Fruit fly (Drosophila melanogaster) whole organism, embryonic: Measurements from ENCODE around the gene Cdk1.
A peak's percentile ranks its signal among the peaks of the same experiment; 100 is the strongest.

Experiments
- CG11695 ChIP-seq: fragments of 200-800 bp; sonication (Bioruptor generic); IDR thresholded peaks from 3 replicates; pipeline ENCODE4 v1.3.6; 2022; ENCODE audit warnings: missing biosample characterization, missing genetic modification characterization
- CG12219 ChIP-seq: fragments of 200-800 bp; sonication (Bioruptor generic); optimal IDR thresholded peaks from 3 replicates; lab custom pipeline; 2018; ENCODE audit warnings: missing biosample characterization, mild to moderate bottlenecking, missing genetic modification characterization
- CG12391 ChIP-seq: fragments of 200-800 bp; sonication (Bioruptor generic); optimal IDR thresholded peaks from 3 replicates; lab custom pipeline; 2018; ENCODE audit warnings: missing biosample characterization, mild to moderate bottlenecking, missing genetic modification characterization, moderate library complexity
- CG14965 ChIP-seq: fragments of 200-800 bp; sonication (Bioruptor generic); optimal IDR thresholded peaks from 2 replicates; lab custom pipeline; 2016; ENCODE audit warnings: missing biosample characterization, missing genetic modification characterization, borderline replicate concordance
- CG1529 ChIP-seq: fragments of 200-800 bp; sonication (Bioruptor generic); optimal IDR thresholded peaks from 3 replicates; lab custom pipeline; 2018; ENCODE audit warnings: missing biosample characterization, missing genetic modification characterization
- CG15479 ChIP-seq: fragments of 200-800 bp; sonication (Bioruptor generic); optimal IDR thresholded peaks from 3 replicates; lab custom pipeline; 2019; ENCODE audit warnings: missing biosample characterization, mild to moderate bottlenecking, missing genetic modification characterization, moderate library complexity
- CG1602 ChIP-seq: fragments of 200-800 bp; sonication (Bioruptor generic); optimal IDR thresholded peaks from 3 replicates; lab custom pipeline; 2016; ENCODE audit warnings: missing biosample characterization, missing genetic modification characterization
- CG1603 ChIP-seq: fragments of 200-800 bp; sonication (Bioruptor generic); optimal IDR thresholded peaks from 2 replicates; lab custom pipeline; 2019; ENCODE audit warnings: missing biosample characterization, mild to moderate bottlenecking, missing genetic modification characterization, moderate library complexity
- CG17361 ChIP-seq: fragments of 200-800 bp; sonication (Bioruptor generic); IDR thresholded peaks from 3 replicates; pipeline ENCODE4 v1.3.6; 2022; ENCODE audit warnings: missing biosample characterization, missing genetic modification characterization
- CG2129 ChIP-seq: fragments of 200-800 bp; sonication (Bioruptor generic); IDR thresholded peaks from 2 replicates; pipeline ENCODE4 v1.3.6; 2022; ENCODE audit warnings: missing biosample characterization, missing genetic modification characterization; ENCODE audit not compliant: partially characterized antibody
- CG31441 ChIP-seq: fragments of 200-800 bp; sonication (Bioruptor generic); IDR thresholded peaks from 2 replicates; pipeline ENCODE4 v1.3.6; 2022; ENCODE audit warnings: missing biosample characterization, missing genetic modification characterization
- CG4360 ChIP-seq: fragments of 200-800 bp; sonication (Bioruptor generic); IDR thresholded peaks from 2 replicates; pipeline ENCODE4 v1.3.6; 2022; ENCODE audit warnings: missing biosample characterization, missing genetic modification characterization
- CG4404 ChIP-seq: fragments of 200-800 bp; sonication (Bioruptor generic); IDR thresholded peaks from 2 replicates; pipeline ENCODE4 v1.3.6; 2022; ENCODE audit warnings: missing biosample characterization, missing genetic modification characterization
- CG5180 ChIP-seq: fragments of 200-800 bp; sonication (Bioruptor generic); optimal IDR thresholded peaks from 3 replicates; lab custom pipeline; 2017; ENCODE audit warnings: missing biosample characterization, missing genetic modification characterization, mild to moderate bottlenecking, moderate library complexity, missing genetic modification reagents
- CG5245 ChIP-seq: fragments of 200-800 bp; sonication (Bioruptor generic); optimal IDR thresholded peaks from 3 replicates; lab custom pipeline; 2016; ENCODE audit warnings: missing biosample characterization, missing genetic modification characterization
- CG6791 ChIP-seq: fragments of 200-800 bp; sonication (Bioruptor generic); IDR thresholded peaks from 3 replicates; pipeline ENCODE4 v1.3.6; 2022; ENCODE audit warnings: missing biosample characterization, missing genetic modification characterization; ENCODE audit not compliant: partially characterized antibody
- CG6854 ChIP-seq: fragments of 200-800 bp; sonication (Bioruptor generic); optimal IDR thresholded peaks from 3 replicates; lab custom pipeline; 2017; ENCODE audit warnings: missing biosample characterization, mild to moderate bottlenecking, missing genetic modification characterization
- CG7372 ChIP-seq: fragments of 200-800 bp; sonication (Bioruptor generic); IDR thresholded peaks from 2 replicates; pipeline ENCODE4 v1.3.6; 2022; ENCODE audit warnings: missing biosample characterization, missing genetic modification characterization
- CG8478 ChIP-seq: fragments of >200 bp; optimal IDR thresholded peaks from 2 replicates; lab custom pipeline; 2018
- D19B ChIP-seq: fragments of 200-800 bp; sonication (Bioruptor generic); optimal IDR thresholded peaks from 2 replicates; lab custom pipeline; 2017; ENCODE audit warnings: missing biosample characterization, mild to moderate bottlenecking, missing genetic modification characterization
- Dad ChIP-seq: fragments of 200-800 bp; sonication (Bioruptor generic); optimal IDR thresholded peaks from 3 replicates; lab custom pipeline; 2016; ENCODE audit warnings: missing biosample characterization, missing genetic modification characterization
- Doc3 ChIP-seq: fragments of 200-800 bp; sonication (Bioruptor generic); IDR thresholded peaks from 3 replicates; pipeline ENCODE4 v1.3.6; 2022; ENCODE audit warnings: missing biosample characterization, missing genetic modification characterization; ENCODE audit not compliant: partially characterized antibody
- ERR ChIP-seq: fragments of 200-800 bp; sonication (Bioruptor generic); optimal IDR thresholded peaks from 2 replicates; lab custom pipeline; 2016; ENCODE audit warnings: missing biosample characterization, missing genetic modification characterization
- HLH3B ChIP-seq: fragments of 200-800 bp; sonication (Bioruptor generic); IDR thresholded peaks from 2 replicates; pipeline ENCODE4 v1.3.6; 2022; ENCODE audit warnings: missing biosample characterization, missing genetic modification characterization
- NK7.1 ChIP-seq: fragments of 200-800 bp; sonication (Bioruptor generic); optimal IDR thresholded peaks from 3 replicates; lab custom pipeline; 2016; ENCODE audit warnings: missing biosample characterization, missing genetic modification characterization
- Nf-YB ChIP-seq: fragments of 200-800 bp; sonication (Bioruptor generic); optimal IDR thresholded peaks from 3 replicates; lab custom pipeline; 2019; ENCODE audit warnings: missing biosample characterization, mild to moderate bottlenecking, missing genetic modification characterization, moderate library complexity
- ac ChIP-seq: fragments of 200-800 bp; sonication (Bioruptor generic); optimal IDR thresholded peaks from 3 replicates; lab custom pipeline; 2017; ENCODE audit warnings: missing biosample characterization, mild to moderate bottlenecking, missing genetic modification characterization
- amos ChIP-seq: fragments of 200-800 bp; sonication (Bioruptor generic); IDR thresholded peaks from 2 replicates; pipeline ENCODE4 v1.3.6; 2022; ENCODE audit warnings: missing biosample characterization, missing genetic modification characterization; ENCODE audit not compliant: partially characterized antibody
- bab2 ChIP-seq: fragments of 200-800 bp; sonication (Bioruptor generic); optimal IDR thresholded peaks from 2 replicates; lab custom pipeline; 2016; ENCODE audit warnings: missing biosample characterization, missing genetic modification characterization
- dan ChIP-seq: fragments of 200-800 bp; sonication (Bioruptor generic); IDR thresholded peaks from 2 replicates; pipeline ENCODE4 v1.3.6; 2022; ENCODE audit warnings: missing biosample characterization, missing genetic modification characterization
- dmrt99B ChIP-seq: fragments of 200-800 bp; sonication (Bioruptor generic); optimal IDR thresholded peaks from 2 replicates; lab custom pipeline; 2018; ENCODE audit warnings: missing biosample characterization, mild to moderate bottlenecking, missing genetic modification characterization, moderate library complexity
- dysf ChIP-seq: fragments of 200-800 bp; sonication (Bioruptor generic); IDR thresholded peaks from 3 replicates; pipeline ENCODE4 v1.3.6; 2022; ENCODE audit warnings: missing biosample characterization, missing genetic modification characterization
- exex ChIP-seq: fragments of 200-800 bp; sonication (Bioruptor generic); optimal IDR thresholded peaks from 4 replicates; lab custom pipeline; 2018; ENCODE audit warnings: missing biosample characterization, mild to moderate bottlenecking, missing genetic modification characterization, moderate library complexity
- fd3F ChIP-seq: fragments of 200-800 bp; sonication (Bioruptor generic); optimal IDR thresholded peaks from 2 replicates; lab custom pipeline; 2018; ENCODE audit warnings: missing biosample characterization, mild to moderate bottlenecking, missing genetic modification characterization, moderate library complexity
- grau ChIP-seq: fragments of 200-800 bp; optimal IDR thresholded peaks from 3 replicates; lab custom pipeline; 2019; ENCODE audit warnings: missing biosample characterization, mild to moderate bottlenecking, missing genetic modification characterization, moderate library complexity
- ind ChIP-seq: fragments of 200-800 bp; sonication (Bioruptor generic); optimal IDR thresholded peaks from 3 replicates; lab custom pipeline; 2016; ENCODE audit warnings: missing biosample characterization, missing genetic modification characterization
- kah ChIP-seq: fragments of 200-800 bp; sonication (Bioruptor generic); optimal IDR thresholded peaks from 2 replicates; lab custom pipeline; 2018; ENCODE audit warnings: missing biosample characterization, mild to moderate bottlenecking, missing genetic modification characterization
- lilli ChIP-seq: fragments of 200-800 bp; sonication (Bioruptor generic); optimal IDR thresholded peaks from 3 replicates; lab custom pipeline; 2016; ENCODE audit warnings: missing biosample characterization, missing genetic modification characterization
- otp ChIP-seq: fragments of 200-800 bp; sonication (Bioruptor generic); IDR thresholded peaks from 3 replicates; pipeline ENCODE4, ENCODE4 v1.3.6; 2022; ENCODE audit warnings: missing biosample characterization, missing genetic modification characterization
- peb ChIP-seq: fragments of 200-800 bp; sonication (Bioruptor generic); IDR thresholded peaks from 2 replicates; pipeline ENCODE4 v1.3.6; 2022; ENCODE audit warnings: missing biosample characterization, missing genetic modification characterization
- sc ChIP-seq, 3 experiments: fragments of >200 bp in 2 of 3; fragments of 200-800 bp in 1 of 3; sonication (Bioruptor generic) in 1 of 3; optimal IDR thresholded peaks; 2 replicates in 2 of 3; 3 replicates in 1 of 3; lab custom pipeline; 2017; ENCODE audit warnings: mild to moderate bottlenecking in 1 of 3, missing biosample characterization in 1 of 3, missing genetic modification characterization in 1 of 3, missing genetic modification reagents in 1 of 3
- schlank ChIP-seq: fragments of 200-800 bp; sonication (Bioruptor generic); optimal IDR thresholded peaks from 2 replicates; lab custom pipeline; 2018; ENCODE audit warnings: missing biosample characterization, mild to moderate bottlenecking, missing genetic modification characterization
- shn ChIP-seq: fragments of 200-800 bp; sonication (Bioruptor generic); optimal IDR thresholded peaks from 3 replicates; lab custom pipeline; 2016; ENCODE audit warnings: missing biosample characterization, missing genetic modification characterization
- sim ChIP-seq: fragments of 200-800 bp; sonication (Bioruptor generic); IDR thresholded peaks from 2 replicates; pipeline ENCODE4 v1.3.6; 2022; ENCODE audit warnings: missing biosample characterization, missing genetic modification characterization
- sisA ChIP-seq: fragments of 200-800 bp; sonication (Bioruptor generic); IDR thresholded peaks from 2 replicates; pipeline ENCODE4 v1.3.6; 2022; ENCODE audit warnings: missing biosample characterization, missing genetic modification characterization
- sqz ChIP-seq: fragments of 200-800 bp; sonication (Bioruptor generic); optimal IDR thresholded peaks from 3 replicates; lab custom pipeline; 2018; ENCODE audit warnings: missing biosample characterization, mild to moderate bottlenecking, missing genetic modification characterization
- sr ChIP-seq: fragments of 200-800 bp; sonication (Bioruptor generic); IDR thresholded peaks from 3 replicates; pipeline ENCODE4 v1.3.6; 2022; ENCODE audit warnings: missing biosample characterization, missing genetic modification characterization
- stwl ChIP-seq: fragments of 200-800 bp; sonication (Bioruptor generic); optimal IDR thresholded peaks from 3 replicates; lab custom pipeline; 2018; ENCODE audit warnings: missing biosample characterization, mild to moderate bottlenecking, missing genetic modification characterization, moderate library complexity
- vvl ChIP-seq: fragments of 200-800 bp; sonication (Bioruptor generic); IDR thresholded peaks from 2 replicates; pipeline ENCODE4 v1.3.6; 2022; ENCODE audit warnings: missing biosample characterization, missing genetic modification characterization

The Cdk1 gene

DNA sequence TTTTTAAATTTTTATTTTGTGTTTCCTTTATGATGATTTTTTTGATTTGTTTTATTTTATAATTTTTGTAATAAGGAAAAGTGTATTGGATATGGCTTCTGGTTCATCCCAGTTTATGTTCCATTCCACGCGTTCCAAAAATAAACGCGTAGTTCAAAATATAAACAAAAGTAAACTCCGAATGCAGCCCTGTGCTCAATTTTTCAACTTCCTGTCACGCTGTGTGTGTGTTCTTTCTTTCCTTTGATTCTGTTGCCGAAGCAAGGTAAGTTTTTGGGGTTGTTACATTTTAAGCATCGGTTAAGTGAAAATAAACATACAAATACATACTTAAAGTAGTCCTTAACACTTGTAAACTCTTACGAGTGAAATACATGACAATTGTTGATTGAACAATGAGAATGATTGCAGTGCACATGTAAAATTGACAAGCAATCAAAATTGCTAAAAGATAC is 22.1 kb upstream of the Cdk1 start, which contains the start of the genes Ip259 and RpS27A (continued):
- TF ChIP-seq bab2 (peak; percentile 1), lilli (peak; percentile 48), dan (no peak), CG4404 (GFP tag; lab: Robert Waterston, UW) (no peak), CG17361 (GFP tag; lab: Robert Waterston, UW) (peak; percentile 75; the same call in 2 of the 3 replicates), CG6854 (GFP tag; lab: Kevin White, UChicago) (peak; percentile 71), CG2129 (GFP tag; lab: Robert Waterston, UW) (no peak), HLH3B (GFP tag; lab: Robert Waterston, UW) (peak; percentile 73; the same call in 1 of the 2 replicates), shn (GFP tag; lab: Kevin White, UChicago) (peak; percentile 70), CG15479 (GFP tag; lab: Kevin White, UChicago) (no peak), amos (GFP tag; lab: Robert Waterston, UW) (peak; percentile 38; the same call in 1 of the 2 replicates), CG14965 (GFP tag; lab: Kevin White, UChicago) (no peak), CG31441 (GFP tag; lab: Robert Waterston, UW) (no peak; the same call in 1 of the 2 replicates), stwl (tag; lab: Kevin White, UChicago) (peak; percentile 30), exex (tag; lab: Kevin White, UChicago) (no peak), otp (GFP tag; lab: Robert Waterston, UW) (no peak; the same call in 2 of the 3 replicates), dysf (GFP tag; lab: Robert Waterston, UW) (peak; percentile 77; the same call in 1 of the 3 replicates), CG11695 (GFP tag; lab: Robert Waterston, UW) (peak; percentile 57; the same call in 2 of the 3 replicates), dmrt99B (tag; lab: Kevin White, UChicago) (no peak), schlank (tag; lab: Kevin White, UChicago) (peak; percentile 54), CG1602 (peak; percentile 24), CG5180 (GFP tag; lab: Kevin White, UChicago) (peak; percentile 46), CG7372 (GFP tag; lab: Robert Waterston, UW) (peak; percentile 63; the same call in 1 of the 2 replicates), CG6791 (no peak), ERR (GFP tag; lab: Kevin White, UChicago) (no peak), sqz (GFP tag; lab: Kevin White, UChicago) (no peak), CG12219 (GFP tag; lab: Kevin White, UChicago) (peak; percentile 56), CG5245 (GFP tag; lab: Kevin White, UChicago) (peak; percentile 7), CG4360 (GFP tag; lab: Robert Waterston, UW) (0 out of 2 replicates have a peak, but pooled peaks have one; percentile 40), Nf-YB (GFP tag; lab: Kevin White, UChicago) (peak; percentile 58), sc (optimal IDR thresholded peaks at IDR 0.05; lab: Kevin White, UChicago) (no peak), sc (GFP tag; optimal IDR thresholded peaks at IDR 0.05; lab: Kevin White, UChicago) (peak; percentile 59), ac (GFP tag; lab: Kevin White, UChicago) (peak; percentile 62), fd3F (GFP tag; lab: Kevin White, UChicago) (peak; percentile 58), Dad (peak; percentile 65), CG1603 (tag; lab: Kevin White, UChicago) (peak; percentile 100), sr (GFP tag; lab: Robert Waterston, UW) (no peak; the same call in 1 of the 3 replicates), NK7.1 (GFP tag; lab: Kevin White, UChicago) (peak; percentile 44), CG12391 (peak; percentile 68), grau (tag; lab: Kevin White, UChicago) (peak; percentile 69), vvl (peak; percentile 87), CG8478 (lab: Kevin White, UChicago) (no peak), ind (GFP tag; lab: Kevin White, UChicago) (no peak), peb (GFP tag; lab: Robert Waterston, UW) (no peak; the same call in 1 of the 2 replicates), D19B (peak; percentile 56), kah (GFP tag; lab: Kevin White, UChicago) (peak; percentile 59), Doc3 (GFP tag; lab: Robert Waterston, UW) (no peak), sisA (GFP tag; lab: Robert Waterston, UW) (no peak; the same call in 1 of the 2 replicates), CG1529 (peak; percentile 55), sim (GFP tag; lab: Robert Waterston, UW) (peak; percentile 64; the same call in 1 of the 2 replicates)
